Worm (Caenorhabditis elegans) whole organism, mixed stage, embryonic: Measurements from ENCODE around the gene trpp-1.

Experiments used
- blmp-1 ChIP-seq: fragments of 150-350 bp; optimal IDR thresholded peaks from 2 replicates; lab custom pipeline; 2014; ENCODE audit warnings: missing biosample characterization, missing genetic modification characterization
- ceh-39 ChIP-seq: fragments of 150-350 bp; optimal IDR thresholded peaks from 2 replicates; lab custom pipeline; 2014; ENCODE audit warnings: missing biosample characterization, missing genetic modification characterization
- ceh-83 ChIP-seq: fragments of 200-800 bp; sonication (Bioruptor generic); optimal IDR thresholded peaks from 2 replicates; lab custom pipeline; 2018; ENCODE audit warnings: mild to moderate bottlenecking, missing genetic modification characterization, missing compliant biosample characterization
- cnd-1 ChIP-seq: fragments of 200-800 bp; sonication (Bioruptor generic); optimal IDR thresholded peaks from 2 replicates; lab custom pipeline; 2018; ENCODE audit warnings: mild to moderate bottlenecking, missing genetic modification characterization, missing compliant biosample characterization
- lin-13 ChIP-seq: fragments of 150-350 bp; optimal IDR thresholded peaks from 2 replicates; lab custom pipeline; 2014; ENCODE audit warnings: missing biosample characterization, missing genetic modification characterization
- lin-32 ChIP-seq: fragments of 200-800 bp; sonication (Bioruptor generic); optimal IDR thresholded peaks from 2 replicates; lab custom pipeline; 2018; ENCODE audit warnings: mild to moderate bottlenecking, missing genetic modification characterization, missing compliant biosample characterization
- mep-1 ChIP-seq: fragments of 150-350 bp; optimal IDR thresholded peaks from 2 replicates; lab custom pipeline; 2017; ENCODE audit warnings: missing biosample characterization, missing genetic modification reagents, missing genetic modification characterization, inconsistent platforms
- nhr-12 ChIP-seq: fragments of 150-350 bp; optimal IDR thresholded peaks from 2 replicates; lab custom pipeline; 2014; ENCODE audit warnings: missing biosample characterization, missing genetic modification characterization
- pha-4 ChIP-seq: fragments of 150-350 bp; optimal IDR thresholded peaks from 2 replicates; lab custom pipeline; 2018; ENCODE audit warnings: missing biosample characterization, missing genetic modification reagents, missing genetic modification characterization
- unc-39 ChIP-seq: fragments of 150-350 bp; optimal IDR thresholded peaks from 2 replicates; lab custom pipeline; 2014; ENCODE audit warnings: missing biosample characterization, missing genetic modification characterization
- unc-62 ChIP-seq: fragments of 150-350 bp; optimal IDR thresholded peaks from 2 replicates; lab custom pipeline; 2014; ENCODE audit warnings: missing biosample characterization, missing genetic modification reagents, missing genetic modification characterization
- zip-8 ChIP-seq: fragments of 150-350 bp; optimal IDR thresholded peaks from 2 replicates; lab custom pipeline; 2014; ENCODE audit warnings: missing biosample characterization, missing genetic modification characterization
- ztf-11 ChIP-seq: fragments of 150-350 bp; optimal IDR thresholded peaks from 2 replicates; lab custom pipeline; 2014; ENCODE audit warnings: missing biosample characterization, missing genetic modification characterization

DNA sequence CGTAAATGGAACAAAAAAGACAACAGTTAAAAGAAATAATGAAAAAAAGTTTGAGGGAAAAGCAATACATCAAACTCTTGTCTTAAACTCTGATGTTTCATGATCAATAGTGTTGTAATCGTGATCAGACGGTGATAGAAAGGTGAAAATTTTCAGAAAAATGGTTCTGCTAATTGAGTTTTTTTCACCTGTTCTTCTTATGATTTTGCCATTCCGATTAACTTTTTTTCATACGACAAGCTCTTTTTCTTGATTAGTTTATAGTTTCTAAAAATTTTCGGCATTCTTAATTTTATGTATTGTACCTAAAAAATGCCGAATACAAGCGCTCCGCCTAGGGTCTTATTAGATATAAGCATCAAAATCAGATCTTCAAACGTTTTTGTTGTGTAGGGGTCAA lies 14.3 kb downstream of the trpp-1 start:
- no peak for TF ChIP-seq ceh-39 (tag; lab: Kevin White, UChicago)
- no peak for TF ChIP-seq zip-8 (tag; lab: Kevin White, UChicago)
- TF ChIP-seq ceh-83 (GFP tag; lab: Kevin White, UChicago), result no peak
- TF ChIP-seq lin-32 (GFP tag; lab: Kevin White, UChicago), result no peak
- TF ChIP-seq cnd-1, result no peak
- TF ChIP-seq mep-1 (tag; lab: Kevin White, UChicago), result no peak
- no peak for TF ChIP-seq unc-39 (tag; lab: Kevin White, UChicago)
- no peak for TF ChIP-seq lin-13 (tag; lab: Kevin White, UChicago)
- no peak for TF ChIP-seq nhr-12
- no peak for TF ChIP-seq unc-62 (GFP tag; lab: Kevin White, UChicago)
- TF ChIP-seq pha-4 (tag; lab: Kevin White, UChicago), result no peak
- TF ChIP-seq blmp-1 (tag; lab: Kevin White, UChicago), result no peak
- no peak for TF ChIP-seq ztf-11
